Worm (Caenorhabditis elegans) whole organism, L4/young adult: ENCODE data around the gene cyp-13A5.

Experiments
- W03F9.2 ChIP-seq: fragments of 150-350 bp; optimal IDR thresholded peaks from 2 replicates; lab custom pipeline; 2014; ENCODE audit warnings: missing biosample characterization, missing genetic modification characterization
- dao-5 ChIP-seq: sonication (generic microtip); optimal IDR thresholded peaks from 2 replicates; lab custom pipeline; 2016; ENCODE audit warnings: missing genotype, missing genetic modification characterization, moderate library complexity, missing compliant biosample characterization
- him-1 ChIP-seq: sonication (generic microtip); optimal IDR thresholded peaks from 2 replicates; lab custom pipeline; 2016; ENCODE audit warnings: missing genotype, missing genetic modification reagents, missing genetic modification characterization, missing compliant biosample characterization

ce11 chrII:9841985-9842505 is 41.9 kb upstream of the cyp-13A5 start, which contains the start of gene rnh-1.2:
- TF ChIP-seq him-1 (tag; lab: Kevin White, UChicago) = no peak
- no peak for TF ChIP-seq W03F9.2 (tag; lab: Kevin White, UChicago)
- TF ChIP-seq dao-5 (tag; lab: Kevin White, UChicago) = no peak
